Fruit fly (Drosophila melanogaster) whole organism, prepupa: ENCODE results near the gene CG7091.
A peak's percentile ranks its signal among the peaks of the same experiment; 100 is the strongest.

Experiments
- Blimp-1 ChIP-seq: fragments of 200-800 bp; sonication (Bioruptor generic); optimal IDR thresholded peaks from 3 replicates; lab custom pipeline; 2017; ENCODE audit warnings: missing biosample characterization, missing genetic modification characterization, mild to moderate bottlenecking, moderate library complexity, missing genetic modification reagents
- CG11294 ChIP-seq: fragments of 200-800 bp; sonication (Bioruptor generic); IDR thresholded peaks from 2 replicates; pipeline ENCODE4 v1.3.6; 2022; ENCODE audit warnings: missing biosample characterization, missing genetic modification characterization
- CG11902 ChIP-seq: fragments of 200-800 bp; sonication (Bioruptor generic); optimal IDR thresholded peaks from 3 replicates; lab custom pipeline; 2016; ENCODE audit warnings: missing biosample characterization, missing genetic modification characterization
- CG1621 ChIP-seq: fragments of 200-800 bp; sonication (Bioruptor generic); optimal IDR thresholded peaks from 3 replicates; lab custom pipeline; 2018; ENCODE audit warnings: missing biosample characterization, mild to moderate bottlenecking, missing genetic modification characterization
- CG16779 ChIP-seq: fragments of 200-800 bp; sonication (Bioruptor generic); optimal IDR thresholded peaks from 3 replicates; lab custom pipeline; 2017; ENCODE audit warnings: missing biosample characterization, mild to moderate bottlenecking, missing genetic modification characterization
- CG3032 ChIP-seq: fragments of 200-800 bp; optimal IDR thresholded peaks from 2 replicates; lab custom pipeline; 2019; ENCODE audit warnings: missing biosample characterization, mild to moderate bottlenecking, missing genetic modification characterization, moderate library complexity
- CG31627 ChIP-seq: fragments of 200-800 bp; sonication (Bioruptor generic); optimal IDR thresholded peaks from 3 replicates; lab custom pipeline; 2016; ENCODE audit warnings: missing biosample characterization, missing genetic modification characterization
- CG34406 ChIP-seq: fragments of 200-800 bp; sonication (Bioruptor generic); optimal IDR thresholded peaks from 3 replicates; lab custom pipeline; 2016; ENCODE audit warnings: missing biosample characterization, missing genetic modification characterization
- CG4318 ChIP-seq: fragments of 200-800 bp; sonication (Bioruptor generic); optimal IDR thresholded peaks from 3 replicates; lab custom pipeline; 2017; ENCODE audit warnings: missing biosample characterization, mild to moderate bottlenecking, missing genetic modification characterization
- CG6163 ChIP-seq: fragments of 200-800 bp; sonication (Bioruptor generic); IDR thresholded peaks from 3 replicates; pipeline ENCODE4 v1.3.6; 2022; ENCODE audit warnings: missing biosample characterization, missing genetic modification characterization
- CG7368 ChIP-seq: fragments of 200-800 bp; sonication (Bioruptor generic); optimal IDR thresholded peaks from 3 replicates; lab custom pipeline; 2016; ENCODE audit warnings: missing biosample characterization, missing genetic modification characterization
- CG8119 ChIP-seq: fragments of 200-800 bp; sonication (Bioruptor generic); IDR thresholded peaks from 3 replicates; pipeline ENCODE4 v1.3.6; 2022; ENCODE audit warnings: missing biosample characterization, missing genetic modification characterization
- CG8319 ChIP-seq: fragments of 200-800 bp; sonication (Bioruptor generic); optimal IDR thresholded peaks from 3 replicates; lab custom pipeline; 2016; ENCODE audit warnings: missing biosample characterization, missing genetic modification characterization
- Eip78C ChIP-seq: fragments of 200-800 bp; sonication (Bioruptor generic); peaks from one replicate; lab custom pipeline; 2016; ENCODE audit warnings: missing biosample characterization, missing genetic modification characterization
- Eip93F ChIP-seq: fragments of 200-800 bp; sonication (Bioruptor generic); optimal IDR thresholded peaks from 2 replicates; lab custom pipeline; 2016; ENCODE audit warnings: missing biosample characterization, mild to moderate bottlenecking, missing genetic modification characterization
- Ets21C ChIP-seq: fragments of 200-800 bp; sonication (Bioruptor generic); optimal IDR thresholded peaks from 3 replicates; lab custom pipeline; 2016; ENCODE audit warnings: missing biosample characterization, missing genetic modification characterization
- Ets96B ChIP-seq: fragments of 200-800 bp; optimal IDR thresholded peaks from 2 replicates; lab custom pipeline; 2019; ENCODE audit warnings: missing biosample characterization, mild to moderate bottlenecking, missing genetic modification characterization, moderate library complexity
- Hr39 ChIP-seq: fragments of 200-800 bp; sonication (Bioruptor generic); optimal IDR thresholded peaks from 2 replicates; lab custom pipeline; 2016; ENCODE audit warnings: missing biosample characterization, missing genetic modification characterization
- Hr4 ChIP-seq: fragments of 200-800 bp; sonication (Bioruptor generic); optimal IDR thresholded peaks from 3 replicates; lab custom pipeline; 2016; ENCODE audit warnings: missing biosample characterization, missing genetic modification characterization
- OdsH ChIP-seq: fragments of 200-800 bp; sonication (Bioruptor generic); optimal IDR thresholded peaks from 3 replicates; lab custom pipeline; 2016; ENCODE audit warnings: missing biosample characterization, missing genetic modification characterization
- Smox ChIP-seq: fragments of 200-800 bp; sonication (Bioruptor generic); optimal IDR thresholded peaks from 3 replicates; lab custom pipeline; 2016; ENCODE audit warnings: missing biosample characterization, missing genetic modification characterization
- Sox14 ChIP-seq: fragments of 200-800 bp; sonication (Bioruptor generic); optimal IDR thresholded peaks from 3 replicates; lab custom pipeline; 2016; ENCODE audit warnings: missing biosample characterization, missing genetic modification characterization
- Sox15 ChIP-seq: fragments of 200-800 bp; sonication (Bioruptor generic); optimal IDR thresholded peaks from 3 replicates; lab custom pipeline; 2016; ENCODE audit warnings: missing biosample characterization, missing genetic modification characterization
- achi ChIP-seq: fragments of 200-800 bp; sonication (Bioruptor generic); optimal IDR thresholded peaks from 3 replicates; lab custom pipeline; 2016; ENCODE audit warnings: missing biosample characterization, missing genetic modification characterization
- cyc ChIP-seq: fragments of 200-800 bp; sonication (Bioruptor generic); optimal IDR thresholded peaks from 3 replicates; lab custom pipeline; 2016; ENCODE audit warnings: missing biosample characterization, missing genetic modification characterization
- dac ChIP-seq: fragments of 200-800 bp; sonication (Bioruptor generic); optimal IDR thresholded peaks from 2 replicates; lab custom pipeline; 2017; ENCODE audit warnings: missing biosample characterization, mild to moderate bottlenecking, missing genetic modification characterization
- dsx ChIP-seq: fragments of 200-800 bp; optimal IDR thresholded peaks from 3 replicates; lab custom pipeline; 2019; ENCODE audit warnings: missing biosample characterization, mild to moderate bottlenecking, missing genetic modification characterization, moderate library complexity; ENCODE audit not compliant: poor library complexity, severe bottlenecking
- esn ChIP-seq: fragments of 200-800 bp; sonication (Bioruptor generic); optimal IDR thresholded peaks from 2 replicates; lab custom pipeline; 2016; ENCODE audit warnings: missing biosample characterization, mild to moderate bottlenecking, missing genetic modification characterization, moderate library complexity
- fd85E ChIP-seq: fragments of 200-800 bp; sonication (Bioruptor generic); optimal IDR thresholded peaks from 3 replicates; lab custom pipeline; 2016; ENCODE audit warnings: missing biosample characterization, missing genetic modification characterization
- fkh ChIP-seq: fragments of 200-800 bp; sonication (Bioruptor generic); optimal IDR thresholded peaks from 3 replicates; lab custom pipeline; 2017; ENCODE audit warnings: missing biosample characterization, mild to moderate bottlenecking, missing genetic modification characterization, moderate library complexity
- net ChIP-seq: fragments of 200-800 bp; sonication (Bioruptor generic); optimal IDR thresholded peaks from 3 replicates; lab custom pipeline; 2016; ENCODE audit warnings: missing biosample characterization, missing genetic modification characterization
- salr ChIP-seq, 2 experiments: fragments of 200-800 bp; sonication (Bioruptor generic); optimal IDR thresholded peaks; 3 replicates each; lab custom pipeline; 2016 to 2018; ENCODE audit warnings: missing biosample characterization in 2 of 2, missing genetic modification characterization in 2 of 2, mild to moderate bottlenecking in 1 of 2
- ss ChIP-seq, 2 experiments: fragments of 200-800 bp; sonication (Bioruptor generic); optimal IDR thresholded peaks; 2 replicates in 1 of 2; 3 replicates in 1 of 2; lab custom pipeline; 2017 to 2018; ENCODE audit warnings: mild to moderate bottlenecking in 2 of 2, missing biosample characterization in 2 of 2, missing genetic modification characterization in 2 of 2, moderate library complexity in 1 of 2
- svp ChIP-seq: fragments of 200-800 bp; sonication (Bioruptor generic); peaks from one replicate; lab custom pipeline; 2016; ENCODE audit warnings: missing biosample characterization, missing genetic modification characterization
- vri ChIP-seq: fragments of 200-800 bp; sonication (Bioruptor generic); optimal IDR thresholded peaks from 3 replicates; lab custom pipeline; 2016; ENCODE audit warnings: missing biosample characterization, mild to moderate bottlenecking, missing genetic modification characterization

CG7091 gene

dm6 chr3R:12960929-12961855 lies 16.6 kb upstream of the CG7091 start, which contains the start of gene Spc25 (continued):
- TF ChIP-seq CG34406 (GFP tag; lab: Kevin White, UChicago) (no peak), OdsH (GFP tag; lab: Kevin White, UChicago) (no peak), CG11294 (GFP tag; lab: Robert Waterston, UW) (no peak), net (GFP tag; lab: Kevin White, UChicago) (no peak), CG6163 (GFP tag; lab: Robert Waterston, UW) (peak; percentile 36; the same call in 2 of the 3 replicates), fd85E (GFP tag; lab: Kevin White, UChicago) (no peak), Sox15 (no peak), Eip78C (GFP tag; lab: Kevin White, UChicago) (peak; percentile 49), ss (GFP tag; optimal IDR thresholded peaks at IDR 0.05; lab: Kevin White, UChicago) (no peak), CG8319 (GFP tag; lab: Kevin White, UChicago) (no peak), salr (GFP tag; optimal IDR thresholded peaks at IDR 0.05; lab: Kevin White, UChicago) (no peak), Eip93F (no peak), Hr39 (GFP tag; lab: Kevin White, UChicago) (peak; percentile 52), CG7368 (GFP tag; lab: Kevin White, UChicago) (no peak), CG16779 (tag; lab: Kevin White, UChicago) (no peak), Sox14 (GFP tag; lab: Kevin White, UChicago) (peak; percentile 76), dac (no peak), esn (GFP tag; lab: Kevin White, UChicago) (peak; percentile 64), Ets96B (no peak), Ets21C (GFP tag; lab: Kevin White, UChicago) (peak; percentile 47), Smox (GFP tag; lab: Kevin White, UChicago) (peak; percentile 29)

- TF ChIP-seq fd85E (GFP tag; lab: Kevin White, UChicago) (no peak), svp (GFP tag; lab: Kevin White, UChicago) (peak; percentile 95), esn (GFP tag; lab: Kevin White, UChicago) (no peak), CG31627 (no peak), CG3032 (tag; lab: Kevin White, UChicago) (no peak), vri (GFP tag; lab: Kevin White, UChicago) (no peak), dsx (GFP tag; lab: Kevin White, UChicago) (no peak)
- TF ChIP-seq, all 60 proteins: peak for 1
Observed at dm6 chr3R:12962612-12963011, 15.2 kb upstream of the CG7091 start.

dm6 chr3R:12963491-12963890 lies 14.3 kb upstream of the CG7091 start, which contains the start of gene Cyp304a1:
TSS of gene Cyp304a1 (plus strand) at chr3R:12963791.
- TF ChIP-seq cyc (GFP tag; lab: Kevin White, UChicago), result no peak
- TF ChIP-seq CG11902 (GFP tag; lab: Kevin White, UChicago), result no peak
- no peak for TF ChIP-seq net (GFP tag; lab: Kevin White, UChicago)
- TF ChIP-seq dac, result no peak
- no peak for TF ChIP-seq svp (GFP tag; lab: Kevin White, UChicago)
- TF ChIP-seq CG8119, result no peak

DNA sequence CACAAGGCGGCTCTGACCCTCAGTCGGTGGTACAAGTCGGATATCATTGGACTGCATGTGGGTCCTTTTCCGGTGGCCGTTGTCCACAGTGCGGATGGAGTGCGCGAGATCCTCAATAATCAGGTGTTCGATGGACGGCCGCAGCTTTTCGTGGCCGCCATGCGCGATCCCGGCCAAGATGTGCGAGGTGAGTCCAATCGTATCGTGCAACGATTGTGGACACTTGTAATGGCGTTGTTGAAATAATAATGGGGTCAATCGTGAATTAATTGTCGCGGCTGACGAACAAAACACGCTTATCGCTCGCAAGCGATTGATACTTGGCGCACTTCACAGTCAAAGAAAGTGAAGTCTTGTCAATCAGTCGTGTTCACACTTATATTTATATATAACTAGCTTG lies 13.8 kb upstream of the CG7091 start:
- TF ChIP-seq vri (GFP tag; lab: Kevin White, UChicago), result no peak
- no peak for TF ChIP-seq Blimp-1 (GFP tag; lab: Kevin White, UChicago)
- TF ChIP-seq svp (GFP tag; lab: Kevin White, UChicago), result peak; percentile 90
- TF ChIP-seq net (GFP tag; lab: Kevin White, UChicago), result no peak
- TF ChIP-seq, all 60 proteins: peak for 1

dm6 chr3R:12967612-12968011 lies 10.2 kb upstream of the CG7091 start, which contains the start of the genes CG14384 and grsm:
TSS of gene CG14384 (minus strand) at chr3R:12967712.
TSS of gene grsm (minus strand) at chr3R:12967712.
- TF ChIP-seq CG1621 (no peak), fkh (GFP tag; lab: Kevin White, UChicago) (no peak), achi (GFP tag; lab: Kevin White, UChicago) (no peak), CG4318 (GFP tag; lab: Kevin White, UChicago) (no peak), Ets96B (no peak), Hr4 (GFP tag; lab: Kevin White, UChicago) (no peak)
